Worm (Caenorhabditis elegans) whole organism, L3 larva: ENCODE results near the gene npp-1.

Experiments
- R02D3.7 ChIP-seq: fragments of 150-350 bp; optimal IDR thresholded peaks from 2 replicates; lab custom pipeline; 2014; ENCODE audit warnings: missing biosample characterization, missing genetic modification characterization
- ZK546.5 ChIP-seq: sonication (generic microtip); optimal IDR thresholded peaks from 2 replicates; lab custom pipeline; 2017; ENCODE audit warnings: missing biosample characterization, missing genetic modification characterization
- aly-2 ChIP-seq: fragments of 150-350 bp; optimal IDR thresholded peaks from 2 replicates; lab custom pipeline; 2014; ENCODE audit warnings: missing biosample characterization, missing genetic modification characterization
- ama-1 ChIP-seq: fragments of 150-350 bp; optimal IDR thresholded peaks from 2 replicates; lab custom pipeline; 2018
- ceh-16 ChIP-seq: sonication (generic microtip); optimal IDR thresholded peaks from 2 replicates; lab custom pipeline; 2017; ENCODE audit warnings: missing biosample characterization, missing genetic modification characterization
- ceh-28 ChIP-seq: fragments of 150-350 bp; optimal IDR thresholded peaks from 2 replicates; lab custom pipeline; 2014; ENCODE audit warnings: missing biosample characterization, missing genetic modification reagents, missing genetic modification characterization
- ceh-82 ChIP-seq: fragments of 150-350 bp; optimal IDR thresholded peaks from 2 replicates; lab custom pipeline; 2014; ENCODE audit warnings: missing biosample characterization, missing genetic modification characterization
- ceh-9 ChIP-seq: sonication (generic microtip); optimal IDR thresholded peaks from 2 replicates; lab custom pipeline; 2018; ENCODE audit warnings: missing biosample characterization, missing genetic modification characterization
- daf-12 ChIP-seq: fragments of 150-350 bp; optimal IDR thresholded peaks from 2 replicates; lab custom pipeline; 2014; ENCODE audit warnings: missing biosample characterization, missing genetic modification reagents, missing genetic modification characterization
- egl-27 ChIP-seq: sonication (generic microtip); optimal IDR thresholded peaks from 4 replicates; lab custom pipeline; 2017; ENCODE audit warnings: missing biosample characterization, missing genetic modification reagents, missing genetic modification characterization
- egl-5 ChIP-seq: fragments of 150-350 bp; optimal IDR thresholded peaks from 2 replicates; lab custom pipeline; 2017; ENCODE audit warnings: missing biosample characterization, missing genetic modification reagents, missing genetic modification characterization, inconsistent platforms
- elt-1 ChIP-seq: fragments of 150-350 bp; optimal IDR thresholded peaks from 2 replicates; lab custom pipeline; 2014; ENCODE audit warnings: missing biosample characterization, missing genetic modification characterization
- elt-2 ChIP-seq: sonication (generic microtip); optimal IDR thresholded peaks from 2 replicates; lab custom pipeline; 2016; ENCODE audit warnings: missing genetic modification reagents, mild to moderate bottlenecking, missing genetic modification characterization, missing compliant biosample characterization
- fkh-10 ChIP-seq: sonication (generic microtip); optimal IDR thresholded peaks from 2 replicates; lab custom pipeline; 2017; ENCODE audit warnings: missing biosample characterization, missing genetic modification reagents, missing genetic modification characterization
- fkh-2 ChIP-seq: fragments of 150-350 bp; optimal IDR thresholded peaks from 2 replicates; lab custom pipeline; 2014; ENCODE audit warnings: missing biosample characterization, missing genetic modification reagents, missing genetic modification characterization
- fos-1 ChIP-seq: fragments of 150-350 bp; optimal IDR thresholded peaks from 2 replicates; lab custom pipeline; 2014; ENCODE audit warnings: missing biosample characterization, missing genetic modification characterization
- hmg-11 ChIP-seq: sonication (generic microtip); optimal IDR thresholded peaks from 2 replicates; lab custom pipeline; 2016; ENCODE audit warnings: missing genetic modification characterization, missing compliant biosample characterization
- jun-1 ChIP-seq: fragments of 150-350 bp; optimal IDR thresholded peaks from 2 replicates; lab custom pipeline; 2014; ENCODE audit warnings: missing biosample characterization, missing genetic modification reagents, missing genetic modification characterization
- lin-15B ChIP-seq: fragments of 150-350 bp; optimal IDR thresholded peaks from 2 replicates; lab custom pipeline; 2014; ENCODE audit warnings: missing biosample characterization, missing genetic modification characterization
- lin-39 ChIP-seq: fragments of 150-350 bp; optimal IDR thresholded peaks from 2 replicates; lab custom pipeline; 2018; ENCODE audit warnings: missing biosample characterization, missing genetic modification reagents, missing genetic modification characterization
- nfya-1 ChIP-seq: sonication (generic microtip); optimal IDR thresholded peaks from 2 replicates; lab custom pipeline; 2017; ENCODE audit warnings: missing genetic modification characterization, mild to moderate bottlenecking, missing compliant biosample characterization, antibody characterized with exemption, moderate library complexity; ENCODE audit not compliant: insufficient read depth
- nhr-11 ChIP-seq: fragments of 150-350 bp; optimal IDR thresholded peaks from 2 replicates; lab custom pipeline; 2014; ENCODE audit warnings: missing biosample characterization, missing genetic modification characterization
- nhr-12 ChIP-seq: fragments of 150-350 bp; optimal IDR thresholded peaks from 2 replicates; lab custom pipeline; 2014; ENCODE audit warnings: missing biosample characterization, missing genetic modification characterization
- nhr-237 ChIP-seq: fragments of 150-350 bp; optimal IDR thresholded peaks from 2 replicates; lab custom pipeline; 2014; ENCODE audit warnings: missing biosample characterization, missing genetic modification characterization
- nhr-25 ChIP-seq: sonication (generic microtip); optimal IDR thresholded peaks from 2 replicates; lab custom pipeline; 2017; ENCODE audit warnings: missing biosample characterization, missing genetic modification characterization
- nhr-43 ChIP-seq: sonication (generic microtip); optimal IDR thresholded peaks from 2 replicates; lab custom pipeline; 2016; ENCODE audit warnings: mild to moderate bottlenecking, missing genetic modification characterization, missing compliant biosample characterization; ENCODE audit not compliant: poor library complexity, severe bottlenecking
- nhr-67 ChIP-seq: fragments of 150-350 bp; optimal IDR thresholded peaks from 2 replicates; lab custom pipeline; 2014; ENCODE audit warnings: missing biosample characterization, missing genetic modification characterization
- nhr-76 ChIP-seq: fragments of 150-350 bp; sonication (generic microtip); optimal IDR thresholded peaks from 5 replicates; lab custom pipeline; 2014; ENCODE audit warnings: missing biosample characterization, missing genetic modification characterization
- nhr-77 ChIP-seq: fragments of 150-350 bp; optimal IDR thresholded peaks from 2 replicates; lab custom pipeline; 2014; ENCODE audit warnings: missing biosample characterization, missing genetic modification characterization
- pha-4 ChIP-seq: fragments of 150-350 bp; optimal IDR thresholded peaks from 2 replicates; lab custom pipeline; 2014; ENCODE audit warnings: missing biosample characterization, missing genetic modification reagents, missing genetic modification characterization
- pqm-1 ChIP-seq: fragments of 150-350 bp; optimal IDR thresholded peaks from 2 replicates; lab custom pipeline; 2017; ENCODE audit warnings: missing biosample characterization, missing genetic modification characterization, inconsistent platforms
- skn-1 ChIP-seq: fragments of 150-350 bp; optimal IDR thresholded peaks from 2 replicates; lab custom pipeline; 2014; ENCODE audit warnings: missing biosample characterization, missing genetic modification characterization
- snpc-4 ChIP-seq: fragments of 150-350 bp; optimal IDR thresholded peaks from 2 replicates; lab custom pipeline; 2014; ENCODE audit warnings: missing biosample characterization, missing genetic modification characterization
- tbx-2 ChIP-seq: sonication (generic microtip); optimal IDR thresholded peaks from 2 replicates; lab custom pipeline; 2016; ENCODE audit warnings: mild to moderate bottlenecking, missing genetic modification characterization, missing compliant biosample characterization
- unc-39 ChIP-seq: sonication (generic microtip); optimal IDR thresholded peaks from 4 replicates; lab custom pipeline; 2017; ENCODE audit warnings: missing biosample characterization, missing genetic modification characterization
- unc-62 ChIP-seq: fragments of 150-350 bp; sonication (generic microtip); optimal IDR thresholded peaks from 4 replicates; lab custom pipeline; 2014; ENCODE audit warnings: missing biosample characterization, missing genetic modification reagents, missing genetic modification characterization
- ztf-11 ChIP-seq: fragments of 150-350 bp; optimal IDR thresholded peaks from 2 replicates; lab custom pipeline; 2014; ENCODE audit warnings: missing biosample characterization, missing genetic modification characterization
- ztf-4 ChIP-seq: fragments of 150-350 bp; optimal IDR thresholded peaks from 2 replicates; lab custom pipeline; 2014; ENCODE audit warnings: missing biosample characterization, missing genetic modification characterization

npp-1 gene

DNA sequence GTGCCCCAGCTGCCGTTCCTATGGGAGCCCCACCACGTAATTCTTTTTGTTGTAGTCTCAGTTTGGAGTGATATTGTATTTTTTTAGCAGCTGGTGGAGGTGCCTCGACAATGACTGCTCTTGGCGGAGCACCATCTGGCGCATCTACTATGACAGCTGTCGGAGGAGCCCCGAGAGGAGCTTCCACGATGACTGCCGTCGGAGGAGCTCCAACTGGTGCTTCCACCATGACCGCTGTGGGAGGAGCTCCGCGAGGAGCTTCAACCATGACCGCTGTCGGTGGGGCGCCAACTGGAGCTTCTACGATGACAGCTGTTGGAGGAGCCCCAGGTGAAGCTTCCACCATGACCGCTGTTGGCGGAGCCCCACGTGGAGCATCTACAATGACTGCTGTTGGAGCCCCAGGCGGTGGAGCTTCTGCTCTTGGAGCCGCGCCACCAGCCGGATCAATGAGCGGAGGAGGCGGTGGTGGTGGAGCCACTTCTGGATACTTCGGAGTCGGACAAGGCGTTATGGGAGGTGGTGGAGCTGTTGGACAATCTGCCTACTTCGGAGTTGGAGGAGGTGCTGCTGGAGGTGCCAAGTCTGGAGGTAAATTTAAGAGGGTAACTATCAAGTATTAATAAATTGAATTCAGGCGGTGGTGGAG is 5.3 kb upstream of the npp-1 start:
- no peak for TF ChIP-seq nhr-43 (tag; lab: Kevin White, UChicago)
- TF ChIP-seq ztf-11 (tag; lab: Kevin White, UChicago), result no peak
- TF ChIP-seq tbx-2 (tag; lab: Kevin White, UChicago), result no peak
- TF ChIP-seq egl-5 (tag; lab: Kevin White, UChicago), result no peak

DNA sequence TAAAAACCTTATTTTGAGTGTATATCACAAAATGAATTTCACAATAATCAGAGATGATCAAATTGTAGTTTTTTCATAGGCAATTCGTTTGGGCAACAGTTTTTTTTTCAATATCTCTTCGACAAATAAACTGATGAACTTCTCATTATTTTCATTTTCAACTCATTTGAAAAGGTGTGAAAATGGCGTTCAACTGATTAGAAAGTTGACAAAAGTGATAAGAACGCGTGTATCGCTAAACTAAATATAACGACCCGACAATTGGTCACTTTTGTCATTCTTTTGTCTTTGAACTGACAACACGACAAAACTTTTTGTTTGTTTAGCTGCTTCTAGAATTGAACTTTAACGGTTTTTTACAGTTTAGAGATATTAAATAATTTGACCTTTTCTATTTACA is 3.3 kb upstream of the npp-1 start:
- peak; percentile 39 for TF ChIP-seq pqm-1
- no peak for TF ChIP-seq skn-1 (tag; lab: Kevin White, UChicago)
- TF ChIP-seq fkh-2 (tag; lab: Kevin White, UChicago), result no peak
- no peak for TF ChIP-seq fkh-10 (GFP tag; lab: Kevin White, UChicago)
- no peak for TF ChIP-seq nhr-11
- TF ChIP-seq nhr-43 (tag; lab: Kevin White, UChicago), result no peak
- no peak for TF ChIP-seq nfya-1 (tag; lab: Kevin White, UChicago)
- TF ChIP-seq unc-39 (tag; lab: Kevin White, UChicago), result no peak
- no peak for TF ChIP-seq nhr-25 (tag; lab: Kevin White, UChicago)
- TF ChIP-seq ceh-82 (tag; lab: Kevin White, UChicago), result no peak
- no peak for TF ChIP-seq nhr-67 (tag; lab: Kevin White, UChicago)
- TF ChIP-seq ama-1 (lab: Kevin White, UChicago), result no peak
- peak; percentile 73 for TF ChIP-seq pha-4 (tag; lab: Kevin White, UChicago)
- TF ChIP-seq R02D3.7 (tag; lab: Kevin White, UChicago), result no peak
- peak; percentile 64 for TF ChIP-seq elt-2
- TF ChIP-seq egl-27, result no peak
- TF ChIP-seq lin-15B (tag; lab: Kevin White, UChicago), result no peak
- TF ChIP-seq fos-1 (tag; lab: Kevin White, UChicago), result no peak
- TF ChIP-seq ztf-11 (tag; lab: Kevin White, UChicago), result no peak
- TF ChIP-seq jun-1 (tag; lab: Kevin White, UChicago), result no peak
- no peak for TF ChIP-seq daf-12
- no peak for TF ChIP-seq unc-62
- TF ChIP-seq nhr-237 (tag; lab: Kevin White, UChicago), result no peak
- no peak for TF ChIP-seq nhr-76 (tag; lab: Kevin White, UChicago)

DNA sequence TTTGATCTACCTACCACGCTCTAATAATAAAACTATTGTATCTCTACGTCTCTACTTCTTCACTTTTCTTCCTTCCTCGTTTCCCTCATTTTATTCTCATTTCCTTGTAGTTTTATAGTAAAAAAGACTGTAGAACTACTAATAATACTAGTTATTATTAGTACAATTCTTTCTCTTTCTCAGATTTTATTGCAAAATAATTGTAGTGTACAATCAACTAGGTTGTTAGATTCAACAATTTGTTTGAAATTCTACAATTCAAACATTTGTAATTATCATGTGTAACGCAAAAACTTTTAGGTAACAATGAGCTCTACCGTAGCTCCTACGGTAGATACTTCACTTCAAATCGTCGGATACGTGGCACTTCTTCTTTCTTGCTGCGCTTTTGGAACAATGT is 2.6 kb upstream of the npp-1 start, which contains the start of gene K07F5.12:
Gene K07F5.12, plus strand, starts transcription at position 301 of the 400 bp plus-strand sequence.
- TF ChIP-seq jun-1 (tag; lab: Kevin White, UChicago), result no peak
- TF ChIP-seq aly-2 (tag; lab: Kevin White, UChicago), result no peak
- no peak for TF ChIP-seq fkh-2 (tag; lab: Kevin White, UChicago)
- no peak for TF ChIP-seq nhr-67 (tag; lab: Kevin White, UChicago)
- no peak for TF ChIP-seq lin-39 (tag; lab: Kevin White, UChicago)
- TF ChIP-seq elt-1 (tag; lab: Kevin White, UChicago), result no peak
- TF ChIP-seq skn-1 (tag; lab: Kevin White, UChicago), result no peak
- no peak for TF ChIP-seq nhr-77 (tag; lab: Kevin White, UChicago)
- TF ChIP-seq nhr-25 (tag; lab: Kevin White, UChicago), result no peak
- no peak for TF ChIP-seq unc-62
- TF ChIP-seq fos-1 (tag; lab: Kevin White, UChicago), result no peak
- no peak for TF ChIP-seq pqm-1
- TF ChIP-seq daf-12, result no peak
- TF ChIP-seq hmg-11 (tag; lab: Kevin White, UChicago), result no peak
- no peak for TF ChIP-seq ztf-4
- no peak for TF ChIP-seq nhr-12 (tag; lab: Kevin White, UChicago)
- TF ChIP-seq ceh-16 (tag; lab: Kevin White, UChicago), result no peak
- no peak for TF ChIP-seq fkh-10 (GFP tag; lab: Kevin White, UChicago)
- no peak for TF ChIP-seq ceh-9 (tag; lab: Kevin White, UChicago)
- TF ChIP-seq egl-5 (tag; lab: Kevin White, UChicago), result no peak

DNA sequence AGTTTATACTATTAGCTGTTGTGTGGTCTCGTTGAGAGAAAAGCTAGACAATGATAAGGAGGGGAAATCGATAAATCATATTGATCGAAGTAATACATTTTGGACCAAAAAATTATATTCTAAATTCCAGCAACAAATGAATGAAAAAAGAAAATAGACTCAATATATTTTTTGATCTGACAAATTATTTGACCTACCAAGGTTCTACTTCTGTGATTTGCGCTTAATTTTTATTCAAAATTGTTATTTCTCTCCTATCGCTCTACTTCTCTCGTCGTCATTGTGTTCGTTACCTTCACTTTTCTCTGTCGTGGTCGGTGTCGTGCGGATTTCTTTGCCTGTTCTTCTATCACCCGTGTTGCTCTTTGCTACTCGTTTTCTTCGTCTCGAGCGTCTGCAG is 682 bp downstream of the npp-1 start:
- TF ChIP-seq nhr-12 (tag; lab: Kevin White, UChicago) (no peak), ZK546.5 (no peak), lin-15B (tag; lab: Kevin White, UChicago) (no peak), daf-12 (no peak), snpc-4 (tag; lab: Kevin White, UChicago) (no peak), nhr-43 (tag; lab: Kevin White, UChicago) (no peak), ceh-28 (tag; lab: Kevin White, UChicago) (no peak)
